Fruit fly (Drosophila melanogaster) whole organism, wandering third instar larva: ENCODE data around the gene Xrp1.

Experiments used
- Abd-B ChIP-seq: fragments of >200 bp; optimal IDR thresholded peaks from 2 replicates; lab custom pipeline; 2017; ENCODE audit warnings: missing biosample characterization, missing genetic modification characterization
- CG9705 ChIP-seq: fragments of 200-800 bp; sonication (Bioruptor generic); optimal IDR thresholded peaks from 2 replicates; lab custom pipeline; 2018; ENCODE audit warnings: missing biosample characterization, mild to moderate bottlenecking, missing genetic modification characterization
- Dfd ChIP-seq: fragments of >200 bp; optimal IDR thresholded peaks from 2 replicates; lab custom pipeline; 2017; ENCODE audit warnings: missing biosample characterization, missing genetic modification characterization
- Dif ChIP-seq: fragments of 200-275, 200-300 bp; sonication (Bioruptor generic); optimal IDR thresholded peaks from 2 replicates; lab custom pipeline; 2018; ENCODE audit warnings: missing biosample characterization, missing genetic modification characterization; ENCODE audit not compliant: partially characterized antibody
- GATAd ChIP-seq: sonication (Bioruptor generic); optimal IDR thresholded peaks from 2 replicates; lab custom pipeline; 2016; ENCODE audit warnings: missing biosample characterization, missing genetic modification characterization
- HLH106 ChIP-seq: fragments of 200-800 bp; optimal IDR thresholded peaks from 3 replicates; lab custom pipeline; 2019; ENCODE audit warnings: missing biosample characterization, mild to moderate bottlenecking, missing genetic modification characterization, moderate library complexity
- Hnf4 ChIP-seq: fragments of 200-800 bp; sonication (Bioruptor generic); optimal IDR thresholded peaks from 2 replicates; lab custom pipeline; 2016; ENCODE audit warnings: missing biosample characterization, mild to moderate bottlenecking, missing genetic modification characterization
- Hr78 ChIP-seq: fragments of >200 bp; optimal IDR thresholded peaks from 2 replicates; lab custom pipeline; 2017; ENCODE audit warnings: missing biosample characterization, missing genetic modification characterization
- Hr83 ChIP-seq: fragments of 200-300 bp; sonication (Bioruptor generic); optimal IDR thresholded peaks from 2 replicates; lab custom pipeline; 2016; ENCODE audit warnings: missing biosample characterization, mild to moderate bottlenecking, missing genetic modification characterization, moderate library complexity; ENCODE audit not compliant: poor library complexity, severe bottlenecking
- Jra ChIP-seq: sonication (Bioruptor generic); optimal IDR thresholded peaks from 2 replicates; lab custom pipeline; 2016; ENCODE audit warnings: missing biosample characterization, missing genetic modification characterization
- Mio ChIP-seq: sonication (Bioruptor generic); optimal IDR thresholded peaks from 2 replicates; lab custom pipeline; 2016; ENCODE audit warnings: missing biosample characterization, missing genetic modification characterization
- N ChIP-seq: fragments of >200 bp; optimal IDR thresholded peaks from 2 replicates; lab custom pipeline; 2018; ENCODE audit warnings: missing biosample characterization, missing external identifiers, missing genetic modification characterization
- OdsH ChIP-seq: fragments of 200-800 bp; sonication (Bioruptor generic); optimal IDR thresholded peaks from 2 replicates; lab custom pipeline; 2016; ENCODE audit warnings: missing biosample characterization, mild to moderate bottlenecking, missing genetic modification characterization
- Rel ChIP-seq, 2 experiments: fragments of 200-800 bp; sonication (Bioruptor generic) in 1 of 2; optimal IDR thresholded peaks; 2 replicates in 1 of 2; 3 replicates in 1 of 2; lab custom pipeline; 2016 to 2019; ENCODE audit warnings: mild to moderate bottlenecking in 2 of 2, missing biosample characterization in 2 of 2, missing genetic modification characterization in 2 of 2, moderate library complexity in 1 of 2
- Sp1 ChIP-seq: fragments of 200-800 bp; sonication (Bioruptor generic); optimal IDR thresholded peaks from 3 replicates; lab custom pipeline; 2019; ENCODE audit warnings: missing biosample characterization, mild to moderate bottlenecking, missing genetic modification characterization, moderate library complexity
- br ChIP-seq: fragments of 200-800 bp; sonication (Bioruptor generic); optimal IDR thresholded peaks from 2 replicates; lab custom pipeline; 2016; ENCODE audit warnings: missing biosample characterization, missing genetic modification characterization
- brk ChIP-seq: fragments of 200-800 bp; sonication (Bioruptor generic); optimal IDR thresholded peaks from 2 replicates; lab custom pipeline; 2016; ENCODE audit warnings: missing biosample characterization, mild to moderate bottlenecking, missing genetic modification characterization
- dl ChIP-seq, 2 experiments: fragments of 175-275, 200-275 bp in 1 of 2; fragments of 200-275 bp in 1 of 2; sonication (Bioruptor generic); optimal IDR thresholded peaks; lab custom pipeline; 2018; ENCODE audit warnings: mild to moderate bottlenecking in 2 of 2, missing biosample characterization in 2 of 2, missing genetic modification characterization in 2 of 2, moderate library complexity in 2 of 2; ENCODE audit not compliant: partially characterized antibody in 2 of 2, insufficient read depth in 1 of 2
- dmrt93B ChIP-seq: fragments of 200-800 bp; sonication (Bioruptor generic); optimal IDR thresholded peaks from 2 replicates; lab custom pipeline; 2018; ENCODE audit warnings: missing biosample characterization, mild to moderate bottlenecking, missing genetic modification characterization
- ey ChIP-seq: fragments of 200-800 bp; sonication (Bioruptor generic); optimal IDR thresholded peaks from 2 replicates; lab custom pipeline; 2016; ENCODE audit warnings: missing biosample characterization, missing genetic modification characterization
- pan ChIP-seq: fragments of >200 bp; optimal IDR thresholded peaks from 2 replicates; lab custom pipeline; 2017
- sage ChIP-seq: fragments of 200-800 bp; sonication (Bioruptor generic); optimal IDR thresholded peaks from 2 replicates; lab custom pipeline; 2016; ENCODE audit warnings: missing biosample characterization, mild to moderate bottlenecking, missing genetic modification characterization
- tai ChIP-seq: sonication (Bioruptor generic); optimal IDR thresholded peaks from 2 replicates; lab custom pipeline; 2016; ENCODE audit warnings: missing biosample characterization, missing genetic modification characterization
- usp ChIP-seq: fragments of >200 bp; optimal IDR thresholded peaks from 2 replicates; lab custom pipeline; 2017; ENCODE audit warnings: missing biosample characterization, missing genetic modification characterization

The Xrp1 gene

dm6 chr3R:18947307-18947706 lies 32.5 kb downstream of the Xrp1 start:
- TF ChIP-seq Dfd (peak; percentile 78), usp (GFP tag; lab: Kevin White, UChicago) (no peak), Dif (GFP tag; lab: Kevin White, UChicago) (no peak)

- no peak for TF ChIP-seq tai (GFP tag; lab: Kevin White, UChicago)
Observed at dm6 chr3R:18949131-18949530, 34.4 kb downstream of the Xrp1 start.

dm6 chr3R:18949896-18950295 lies 35.1 kb downstream of the Xrp1 start, which contains the start of gene CG43732:
Gene CG43732, plus strand, starts transcription at chr3R:18950196.
- no peak for TF ChIP-seq GATAd (GFP tag; lab: Kevin White, UChicago)
- TF ChIP-seq ey (GFP tag; lab: Kevin White, UChicago), result no peak
- no peak for TF ChIP-seq Hr78 (GFP tag; lab: Kevin White, UChicago)
- TF ChIP-seq dl (GFP tag; optimal IDR thresholded peaks at IDR 0.05; lab: Kevin White, UChicago; ENCODE audit: insufficient read depth in 1 of 2, partially characterized antibody in 2 of 2), result no peak
- TF ChIP-seq Mio (GFP tag; lab: Kevin White, UChicago), result no peak
- TF ChIP-seq Jra (GFP tag; lab: Kevin White, UChicago), result no peak
- no peak for TF ChIP-seq tai (GFP tag; lab: Kevin White, UChicago)
- TF ChIP-seq Hnf4, result no peak

- TF ChIP-seq dl (GFP tag; optimal IDR thresholded peaks at IDR 0.05; lab: Kevin White, UChicago; ENCODE audit: insufficient read depth in 1 of 2, partially characterized antibody in 2 of 2) (no peak), sage (no peak), Abd-B (GFP tag; lab: Kevin White, UChicago) (no peak), GATAd (GFP tag; lab: Kevin White, UChicago) (no peak), Mio (GFP tag; lab: Kevin White, UChicago) (no peak), Sp1 (GFP tag; lab: Kevin White, UChicago) (no peak), CG9705 (no peak), N (GFP tag; lab: Kevin White, UChicago) (no peak), brk (GFP tag; lab: Kevin White, UChicago) (no peak), Hr83 (GFP tag; lab: Kevin White, UChicago) (no peak), pan (no peak), OdsH (GFP tag; lab: Kevin White, UChicago) (no peak), HLH106 (tag; lab: Kevin White, UChicago) (no peak), Rel (GFP tag; optimal IDR thresholded peaks at IDR 0.05; lab: Kevin White, UChicago) (no peak), Rel (tag; optimal IDR thresholded peaks at IDR 0.05; lab: Kevin White, UChicago) (no peak), br (GFP tag; lab: Kevin White, UChicago) (no peak), ey (GFP tag; lab: Kevin White, UChicago) (no peak), dmrt93B (GFP tag; lab: Kevin White, UChicago) (no peak)
Observed at dm6 chr3R:18964819-18965218, 50.1 kb downstream of the Xrp1 start.
